Worm (Caenorhabditis elegans): ENCODE results near the gene mrps-17.

The mrps-17 gene

ce11 chrIII:6464113-6464571 lies 32.5 kb upstream of the mrps-17 start (continued):
- TF ChIP-seq dpff-1 (tag; optimal IDR thresholded peaks at IDR 0.05), result no peak
- TF ChIP-seq dox-1 (GFP tag; IDR thresholded peaks at IDR 0.05), result peak; percentile 95
- no peak for TF ChIP-seq Y56A3A.18 (GFP tag; IDR thresholded peaks at IDR 0.05)
- peak; percentile 47; the same call in 1 of the 2 replicates for TF ChIP-seq ztf-25 (GFP tag; IDR thresholded peaks at IDR 0.05)
- TF ChIP-seq B0261.1 (tag; optimal IDR thresholded peaks at IDR 0.05), result peak; percentile 14
- peak; percentile 80 for TF ChIP-seq hsf-1 (GFP tag; IDR thresholded peaks at IDR 0.05)
- peak; percentile 69; the same call in 1 of the 2 replicates for TF ChIP-seq egl-44 (GFP tag; IDR thresholded peaks at IDR 0.05)
- peak; percentile 97 for TF ChIP-seq egrh-3 (GFP tag; IDR thresholded peaks at IDR 0.05)
- no peak for TF ChIP-seq tbx-9 (tag; optimal IDR thresholded peaks at IDR 0.05; ENCODE audit: borderline replicate concordance)
- TF ChIP-seq atf-7 (tag; optimal IDR thresholded peaks at IDR 0.05), result peak; percentile 91
- TF ChIP-seq zim-3 (tag; optimal IDR thresholded peaks at IDR 0.05), result peak; percentile 72
- no peak for TF ChIP-seq unc-62 (GFP tag; optimal IDR thresholded peaks at IDR 0.05)
- peak; percentile 86 for TF ChIP-seq ets-4 (GFP tag; optimal IDR thresholded peaks at IDR 0.05)
- peak; percentile 86 for TF ChIP-seq K12H6.12 (tag; optimal IDR thresholded peaks at IDR 0.05)
- TF ChIP-seq ccch-3 (GFP tag; optimal IDR thresholded peaks at IDR 0.05), result no peak
- TF ChIP-seq lin-40 (tag; optimal IDR thresholded peaks at IDR 0.05), result no peak
- TF ChIP-seq nhr-120 (GFP tag; IDR thresholded peaks at IDR 0.05), result no peak
- TF ChIP-seq ceh-91 (GFP tag; IDR thresholded peaks at IDR 0.05), result peak; percentile 71
- peak; percentile 47 for TF ChIP-seq die-1 (tag; optimal IDR thresholded peaks at IDR 0.05)
- 0 out of 2 replicates have a peak, but pooled peaks have one; percentile 16 for TF ChIP-seq ceh-58 (GFP tag; IDR thresholded peaks at IDR 0.05)
- TF ChIP-seq rpc-1 (optimal IDR thresholded peaks at IDR 0.05), result no peak
- no peak for TF ChIP-seq rpc-1 (tag; optimal IDR thresholded peaks at IDR 0.05)
- TF ChIP-seq hrde-1 (tag; optimal IDR thresholded peaks at IDR 0.05; ENCODE audit: borderline replicate concordance), result no peak
- TF ChIP-seq hlh-26 (GFP tag; conservative IDR thresholded peaks at IDR 0.05), result no peak
- TF ChIP-seq ekl-4 (GFP tag; IDR thresholded peaks at IDR 0.05), result peak; percentile 89
- peak; percentile 84 for TF ChIP-seq let-526 (GFP tag; IDR thresholded peaks at IDR 0.05)
- TF ChIP-seq ztf-22 (GFP tag; optimal IDR thresholded peaks at IDR 0.05), result peak; percentile 72
- TF ChIP-seq F39B2.1 (GFP tag; IDR thresholded peaks at IDR 0.05), result no peak
- TF ChIP-seq xnd-1 (tag; optimal IDR thresholded peaks at IDR 0.05), result peak; percentile 57
- TF ChIP-seq sea-2 (GFP tag; IDR thresholded peaks at IDR 0.05), result no peak
- no peak for TF ChIP-seq gei-17 (GFP tag; optimal IDR thresholded peaks at IDR 0.05)
- TF ChIP-seq madf-3 (GFP tag; IDR thresholded peaks at IDR 0.05), result peak; percentile 88
- peak; percentile 61 for TF ChIP-seq dpl-1 (GFP tag; optimal IDR thresholded peaks at IDR 0.05)
- peak; percentile 90 for TF ChIP-seq ceh-27 (GFP tag; optimal IDR thresholded peaks at IDR 0.05)
- no peak for TF ChIP-seq F23B12.7 (tag; optimal IDR thresholded peaks at IDR 0.05; ENCODE audit: insufficient read depth)
- TF ChIP-seq egl-18 (GFP tag; IDR thresholded peaks at IDR 0.05), result no peak
- peak; percentile 67 for TF ChIP-seq nhr-90 (tag; optimal IDR thresholded peaks at IDR 0.05)
- TF ChIP-seq efl-1 (GFP tag; optimal IDR thresholded peaks at IDR 0.05), result peak; percentile 86
- TF ChIP-seq C17E4.6 (GFP tag; IDR thresholded peaks at IDR 0.05), result peak; percentile 88
- TF ChIP-seq K11D2.4 (GFP tag; IDR thresholded peaks at IDR 0.05), result peak; percentile 86
- peak; percentile 92 for TF ChIP-seq madf-6 (GFP tag; IDR thresholded peaks at IDR 0.05)
- TF ChIP-seq rcor-1 (GFP tag; IDR thresholded peaks at IDR 0.05), result peak; percentile 63
- TF ChIP-seq lin-54 (GFP tag; optimal IDR thresholded peaks at IDR 0.05), result peak; percentile 92
- TF ChIP-seq cebp-1 (GFP tag; IDR thresholded peaks at IDR 0.05), result peak; percentile 94
- peak; percentile 97 for TF ChIP-seq cebp-1 (tag; optimal IDR thresholded peaks at IDR 0.05)
- peak; percentile 88 for TF ChIP-seq repo-1 (tag; optimal IDR thresholded peaks at IDR 0.05)
- peak; percentile 53 for TF ChIP-seq B0035.1 (tag; optimal IDR thresholded peaks at IDR 0.05)
- no peak for TF ChIP-seq bed-2 (GFP tag; IDR thresholded peaks at IDR 0.05)

Measured in whole organism, young adult.